Fruit fly (Drosophila melanogaster) whole organism, embryonic: ENCODE measurements around the gene CG7512.

Source experiments
- Aef1 ChIP-seq: fragments of 200-800 bp; sonication (Bioruptor generic); IDR thresholded peaks from 3 replicates; pipeline ENCODE4 v1.3.6; 2022; ENCODE audit warnings: missing biosample characterization, missing genetic modification characterization
- Awh ChIP-seq: fragments of 200-800 bp; sonication (Bioruptor generic); IDR thresholded peaks from 2 replicates; pipeline ENCODE4, ENCODE4 v1.3.6; 2022; ENCODE audit warnings: missing biosample characterization, missing genetic modification characterization
- Blimp-1 ChIP-seq: fragments of 200-800 bp; sonication (Bioruptor generic); optimal IDR thresholded peaks from 3 replicates; lab custom pipeline; 2018; ENCODE audit warnings: missing biosample characterization, missing genetic modification characterization, mild to moderate bottlenecking, moderate library complexity, missing genetic modification reagents
- CG10274 ChIP-seq: fragments of 200-800 bp; sonication (Bioruptor generic); optimal IDR thresholded peaks from 3 replicates; lab custom pipeline; 2017; ENCODE audit warnings: missing biosample characterization, mild to moderate bottlenecking, missing genetic modification characterization
- CG10543 ChIP-seq: fragments of 200-800 bp; sonication (Bioruptor generic); optimal IDR thresholded peaks from 3 replicates; lab custom pipeline; 2017; ENCODE audit warnings: missing biosample characterization, mild to moderate bottlenecking, missing genetic modification characterization, moderate library complexity
- CG10565 ChIP-seq: fragments of 200-800 bp; sonication (Bioruptor generic); optimal IDR thresholded peaks from 3 replicates; lab custom pipeline; 2016; ENCODE audit warnings: missing biosample characterization, mild to moderate bottlenecking, missing genetic modification characterization
- CG12155 ChIP-seq: fragments of 200-800 bp; sonication (Bioruptor generic); optimal IDR thresholded peaks from 3 replicates; lab custom pipeline; 2016; ENCODE audit warnings: missing biosample characterization, missing genetic modification characterization
- CG1233 ChIP-seq: fragments of 200-800 bp; sonication (Bioruptor generic); optimal IDR thresholded peaks from 4 replicates; lab custom pipeline; 2018; ENCODE audit warnings: missing biosample characterization, mild to moderate bottlenecking, missing genetic modification characterization
- CG12659 ChIP-seq: fragments of 200-800 bp; sonication (Bioruptor generic); optimal IDR thresholded peaks from 3 replicates; lab custom pipeline; 2017; ENCODE audit warnings: mild to moderate bottlenecking, missing biosample characterization, missing genetic modification reagents, missing genetic modification characterization
- CG13287 ChIP-seq: fragments of 200-800 bp; sonication (Bioruptor generic); IDR thresholded peaks from 2 replicates; pipeline ENCODE4 v1.3.6; 2022; ENCODE audit warnings: missing biosample characterization, missing genetic modification characterization; ENCODE audit not compliant: partially characterized antibody
- CG16779 ChIP-seq: fragments of 200-800 bp; sonication (Bioruptor generic); IDR thresholded peaks from 2 replicates; pipeline ENCODE4 v1.3.6; 2022; ENCODE audit warnings: missing biosample characterization, missing genetic modification characterization
- CG30403 ChIP-seq: fragments of 200-800 bp; sonication (Bioruptor generic); optimal IDR thresholded peaks from 3 replicates; lab custom pipeline; 2016; ENCODE audit warnings: missing biosample characterization, missing genetic modification characterization
- CG4360 ChIP-seq: fragments of 200-800 bp; sonication (Bioruptor generic); IDR thresholded peaks from 2 replicates; pipeline ENCODE4 v1.3.6; 2022; ENCODE audit warnings: missing biosample characterization, missing genetic modification characterization
- CG6765 ChIP-seq: fragments of 200-800 bp; sonication (Bioruptor generic); optimal IDR thresholded peaks from 3 replicates; lab custom pipeline; 2017; ENCODE audit warnings: missing biosample characterization, mild to moderate bottlenecking, missing genetic modification characterization
- CG8089 ChIP-seq: fragments of 200-800 bp; sonication (Bioruptor generic); optimal IDR thresholded peaks from 3 replicates; lab custom pipeline; 2016; ENCODE audit warnings: missing biosample characterization, missing genetic modification characterization
- CkIIα-i1 ChIP-seq: fragments of 200-800 bp; sonication (Bioruptor generic); IDR thresholded peaks from 2 replicates; pipeline ENCODE4 v1.3.6; 2022; ENCODE audit warnings: missing biosample characterization, missing genetic modification characterization
- D19A ChIP-seq: fragments of 200-800 bp; optimal IDR thresholded peaks from 3 replicates; lab custom pipeline; 2019; ENCODE audit warnings: missing biosample characterization, mild to moderate bottlenecking, missing genetic modification characterization, moderate library complexity
- Dad ChIP-seq: fragments of 200-800 bp; sonication (Bioruptor generic); optimal IDR thresholded peaks from 3 replicates; lab custom pipeline; 2016; ENCODE audit warnings: missing biosample characterization, missing genetic modification characterization
- Dip2 ChIP-seq: fragments of 200-800 bp; sonication (Bioruptor generic); IDR thresholded peaks from 2 replicates; pipeline ENCODE4 v1.3.6; 2022; ENCODE audit warnings: missing biosample characterization, missing genetic modification characterization
- Dref ChIP-seq: fragments of 200-800 bp; sonication (Bioruptor generic); IDR thresholded peaks from 2 replicates; pipeline ENCODE4 v1.3.6; 2022; ENCODE audit warnings: missing biosample characterization, missing genetic modification characterization
- H15 ChIP-seq: fragments of 200-800 bp; sonication (Bioruptor generic); IDR thresholded peaks from 3 replicates; pipeline ENCODE4 v1.3.6; 2022; ENCODE audit warnings: missing biosample characterization, missing genetic modification characterization
- HLH3B ChIP-seq: fragments of 200-800 bp; sonication (Bioruptor generic); IDR thresholded peaks from 2 replicates; pipeline ENCODE4 v1.3.6; 2022; ENCODE audit warnings: missing biosample characterization, missing genetic modification characterization
- MESR4 ChIP-seq: fragments of 200-800 bp; sonication (Bioruptor generic); optimal IDR thresholded peaks from 2 replicates; lab custom pipeline; 2018; ENCODE audit warnings: missing biosample characterization, mild to moderate bottlenecking, missing genetic modification characterization, moderate library complexity
- Max ChIP-seq: fragments of 200-800 bp; sonication (Bioruptor generic); optimal IDR thresholded peaks from 2 replicates; lab custom pipeline; 2016; ENCODE audit warnings: missing biosample characterization, mild to moderate bottlenecking, missing genetic modification characterization
- Mrtf ChIP-seq: fragments of 200-800 bp; sonication (Bioruptor generic); IDR thresholded peaks from 3 replicates; pipeline ENCODE4 v1.3.6; 2022; ENCODE audit warnings: missing biosample characterization, missing genetic modification characterization
- Ptx1 ChIP-seq: fragments of 200-800 bp; sonication (Bioruptor generic); IDR thresholded peaks from 2 replicates; pipeline ENCODE4 v1.3.6; 2022; ENCODE audit warnings: missing biosample characterization, missing genetic modification characterization
- Sry-β ChIP-seq: fragments of 200-800 bp; sonication (Bioruptor generic); optimal IDR thresholded peaks from 2 replicates; lab custom pipeline; 2018; ENCODE audit warnings: missing biosample characterization, mild to moderate bottlenecking, missing genetic modification characterization, moderate library complexity
- TFAM ChIP-seq: fragments of 200-800 bp; sonication (Bioruptor generic); optimal IDR thresholded peaks from 2 replicates; lab custom pipeline; 2017; ENCODE audit warnings: missing biosample characterization, missing genetic modification characterization, inconsistent platforms
- btn ChIP-seq: fragments of 200-800 bp; sonication (Bioruptor generic); optimal IDR thresholded peaks from 2 replicates; lab custom pipeline; 2016; ENCODE audit warnings: missing biosample characterization, missing genetic modification characterization
- cas ChIP-seq: fragments of 200-800 bp; sonication (Bioruptor generic); IDR thresholded peaks from 2 replicates; pipeline ENCODE4 v1.3.6; 2022; ENCODE audit warnings: missing biosample characterization, missing genetic modification characterization
- crc ChIP-seq: fragments of 200-800 bp; sonication (Bioruptor generic); optimal IDR thresholded peaks from 2 replicates; lab custom pipeline; 2016; ENCODE audit warnings: missing biosample characterization, missing genetic modification characterization
- crol ChIP-seq: fragments of 200-800 bp; sonication (Bioruptor generic); IDR thresholded peaks from 2 replicates; pipeline ENCODE4 v1.3.6; 2022; ENCODE audit warnings: missing biosample characterization, missing genetic modification characterization
- fd96Cb ChIP-seq: fragments of 200-800 bp; sonication (Bioruptor generic); optimal IDR thresholded peaks from 2 replicates; lab custom pipeline; 2018; ENCODE audit warnings: missing biosample characterization, mild to moderate bottlenecking, missing genetic modification characterization, moderate library complexity
- fu2 ChIP-seq: fragments of 200-800 bp; sonication (Bioruptor generic); optimal IDR thresholded peaks from 2 replicates; lab custom pipeline; 2016; ENCODE audit warnings: missing biosample characterization, missing genetic modification characterization
- hb ChIP-seq: fragments of 200-800 bp; sonication (Bioruptor generic); IDR thresholded peaks from 3 replicates; pipeline ENCODE4 v1.3.6; 2022; ENCODE audit warnings: missing biosample characterization, missing genetic modification characterization; ENCODE audit not compliant: partially characterized antibody
- hth ChIP-seq: fragments of >200 bp; optimal IDR thresholded peaks from 2 replicates; lab custom pipeline; 2017; ENCODE audit warnings: inconsistent platforms
- kay ChIP-seq: fragments of 200-800 bp; sonication (Bioruptor generic); optimal IDR thresholded peaks from 2 replicates; lab custom pipeline; 2016; ENCODE audit warnings: missing biosample characterization, missing genetic modification characterization
- lbe ChIP-seq: fragments of 200-800 bp; sonication (Bioruptor generic); optimal IDR thresholded peaks from 2 replicates; lab custom pipeline; 2016; ENCODE audit warnings: missing biosample characterization, mild to moderate bottlenecking, missing genetic modification characterization
- maf-S ChIP-seq: fragments of 200-800 bp; sonication (Bioruptor generic); optimal IDR thresholded peaks from 2 replicates; lab custom pipeline; 2016; ENCODE audit warnings: missing biosample characterization, missing genetic modification characterization
- mld ChIP-seq: fragments of 200-800 bp; sonication (Bioruptor generic); IDR thresholded peaks from 3 replicates; pipeline ENCODE4 v1.3.6; 2022; ENCODE audit warnings: missing biosample characterization, missing genetic modification characterization; ENCODE audit not compliant: partially characterized antibody
- oc ChIP-seq: fragments of 200-800 bp; sonication (Bioruptor generic); optimal IDR thresholded peaks from 2 replicates; lab custom pipeline; 2018; ENCODE audit warnings: missing biosample characterization, mild to moderate bottlenecking, missing genetic modification characterization, moderate library complexity
- salm ChIP-seq: fragments of 200-800 bp; sonication (Bioruptor generic); optimal IDR thresholded peaks from 2 replicates; lab custom pipeline; 2018; ENCODE audit warnings: missing biosample characterization, mild to moderate bottlenecking, missing genetic modification characterization
- sc ChIP-seq, 3 experiments: fragments of >200 bp in 2 of 3; fragments of 200-800 bp in 1 of 3; sonication (Bioruptor generic) in 1 of 3; optimal IDR thresholded peaks; 2 replicates in 2 of 3; 3 replicates in 1 of 3; lab custom pipeline; 2017; ENCODE audit warnings: mild to moderate bottlenecking in 1 of 3, missing biosample characterization in 1 of 3, missing genetic modification characterization in 1 of 3, missing genetic modification reagents in 1 of 3
- slou ChIP-seq: fragments of 200-800 bp; sonication (Bioruptor generic); optimal IDR thresholded peaks from 3 replicates; lab custom pipeline; 2016; ENCODE audit warnings: missing biosample characterization, missing genetic modification characterization
- so ChIP-seq: fragments of 200-800 bp; sonication (Bioruptor generic); IDR thresholded peaks from 3 replicates; pipeline ENCODE4 v1.3.6; 2022; ENCODE audit warnings: missing biosample characterization, missing genetic modification characterization
- sug ChIP-seq: fragments of 200-800 bp; optimal IDR thresholded peaks from 2 replicates; lab custom pipeline; 2019; ENCODE audit warnings: missing biosample characterization, mild to moderate bottlenecking, missing genetic modification characterization, moderate library complexity
- tin ChIP-seq: fragments of 200-800 bp; sonication (Bioruptor generic); optimal IDR thresholded peaks from 3 replicates; lab custom pipeline; 2016; ENCODE audit warnings: missing biosample characterization, missing genetic modification characterization
- toy ChIP-seq: fragments of 200-800 bp; sonication (Bioruptor generic); IDR thresholded peaks from 2 replicates; pipeline ENCODE4 v1.3.6; 2022; ENCODE audit warnings: missing biosample characterization, missing genetic modification characterization
- trh ChIP-seq: fragments of 200-800 bp; sonication (Bioruptor generic); optimal IDR thresholded peaks from 2 replicates; lab custom pipeline; 2016; ENCODE audit warnings: missing biosample characterization, missing genetic modification characterization
- yki ChIP-seq: fragments of >200 bp; optimal IDR thresholded peaks from 3 replicates; lab custom pipeline; 2018
- zfh1 ChIP-seq: fragments of 200-800 bp; sonication (Bioruptor generic); IDR thresholded peaks from 3 replicates; pipeline ENCODE4 v1.3.6; 2022; ENCODE audit warnings: missing biosample characterization, missing genetic modification characterization

The CG7512 gene

dm6 chr3L:11552996-11553671 is 39.6 kb downstream of the CG7512 start (continued):
- TF ChIP-seq toy (GFP tag; lab: Robert Waterston, UW) (0 out of 2 replicates have a peak, but pooled peaks have one; percentile 6), Dip2 (no peak), CG6765 (peak; percentile 48), Awh (GFP tag; lab: Robert Waterston, UW) (no peak), kay (GFP tag; lab: Kevin White, UChicago) (no peak), tin (peak; percentile 7), mld (GFP tag; lab: Robert Waterston, UW) (peak; percentile 63; the same call in 1 of the 3 replicates), MESR4 (GFP tag; lab: Kevin White, UChicago) (no peak), yki (peak; percentile 96), CkIIα-i1 (GFP tag; lab: Robert Waterston, UW) (no peak), CG1233 (GFP tag; lab: Kevin White, UChicago) (no peak), Dad (GFP tag; lab: Kevin White, UChicago) (no peak), H15 (GFP tag; lab: Robert Waterston, UW) (no peak), crc (GFP tag; lab: Kevin White, UChicago) (no peak), trh (GFP tag; lab: Kevin White, UChicago) (no peak), CG8089 (peak; percentile 4), CG16779 (GFP tag; lab: Robert Waterston, UW) (no peak), CG10274 (no peak), slou (no peak), sug (peak; percentile 50), CG10565 (GFP tag; lab: Kevin White, UChicago) (no peak), CG4360 (GFP tag; lab: Robert Waterston, UW) (peak; percentile 98), HLH3B (GFP tag; lab: Robert Waterston, UW) (0 out of 2 replicates have a peak, but pooled peaks have one; percentile 11), hth (lab: Kevin White, UChicago) (no peak), salm (peak; percentile 17), zfh1 (no peak), fd96Cb (tag; lab: Kevin White, UChicago) (no peak), CG12155 (GFP tag; lab: Kevin White, UChicago) (peak; percentile 25), CG13287 (GFP tag; lab: Robert Waterston, UW) (peak; percentile 80), Ptx1 (GFP tag; lab: Robert Waterston, UW) (no peak), Dref (GFP tag; lab: Robert Waterston, UW) (no peak), TFAM (GFP tag; lab: Kevin White, UChicago) (no peak), sc (optimal IDR thresholded peaks at IDR 0.05; lab: Kevin White, UChicago) (no peak), sc (GFP tag; optimal IDR thresholded peaks at IDR 0.05; lab: Kevin White, UChicago) (no peak), CG30403 (GFP tag; lab: Kevin White, UChicago) (no peak), fu2 (no peak), so (peak; percentile 79; the same call in 2 of the 3 replicates), hb (no peak), Max (GFP tag; lab: Kevin White, UChicago) (no peak), Aef1 (peak; percentile 70), Sry-β (GFP tag; lab: Kevin White, UChicago) (no peak), CG10543 (GFP tag; lab: Kevin White, UChicago) (peak; percentile 78), btn (GFP tag; lab: Kevin White, UChicago) (no peak), lbe (GFP tag; lab: Kevin White, UChicago) (peak; percentile 94), maf-S (GFP tag; lab: Kevin White, UChicago) (no peak), crol (GFP tag; lab: Robert Waterston, UW) (peak; percentile 46), Blimp-1 (GFP tag; lab: Kevin White, UChicago) (peak; percentile 32), Mrtf (GFP tag; lab: Robert Waterston, UW) (no peak), oc (tag; lab: Kevin White, UChicago) (peak; percentile 39), cas (GFP tag; lab: Robert Waterston, UW) (no peak), D19A (tag; lab: Kevin White, UChicago) (no peak), CG12659 (GFP tag; lab: Kevin White, UChicago) (peak; percentile 5)
